Worm (Caenorhabditis elegans): ENCODE results near the gene T21D12.11.

ce11 chrIV:290387-290786 lies 21.2 kb downstream of the T21D12.11 start:
- TF ChIP-seq ttx-3 (tag; optimal IDR thresholded peaks at IDR 0.05): no peak
- no peak for TF ChIP-seq ztf-16 (tag; optimal IDR thresholded peaks at IDR 0.05)
- TF ChIP-seq ama-1 (optimal IDR thresholded peaks at IDR 0.05): no peak
- no peak for TF ChIP-seq unc-3 (GFP tag; conservative IDR thresholded peaks at IDR 0.05)
- TF ChIP-seq unc-3 (tag; optimal IDR thresholded peaks at IDR 0.05): no peak
- no peak for TF ChIP-seq gmeb-2 (tag; optimal IDR thresholded peaks at IDR 0.05)
- TF ChIP-seq ets-4 (tag; optimal IDR thresholded peaks at IDR 0.05): no peak
- no peak for TF ChIP-seq elt-2 (tag; optimal IDR thresholded peaks at IDR 0.05)
- TF ChIP-seq ceh-14 (tag; optimal IDR thresholded peaks at IDR 0.05): no peak
- no peak for TF ChIP-seq F13H6.1 (tag; optimal IDR thresholded peaks at IDR 0.05)
- no peak for TF ChIP-seq ceh-30 (tag; optimal IDR thresholded peaks at IDR 0.05)
